Worm (Caenorhabditis elegans): ENCODE measurements around the gene lgc-16.

ce11 chrX:12093992-12094391, 24.4 kb upstream of the lgc-16 start:
- TF ChIP-seq snpc-4 (GFP tag; optimal IDR thresholded peaks at IDR 0.05) (no peak), snpc-4 (tag; optimal IDR thresholded peaks at IDR 0.05) (no peak), dpff-1 (tag; optimal IDR thresholded peaks at IDR 0.05) (no peak), attf-6 (GFP tag; IDR thresholded peaks at IDR 0.05) (no peak), bed-2 (GFP tag; IDR thresholded peaks at IDR 0.05) (no peak), lsy-27 (tag; optimal IDR thresholded peaks at IDR 0.05; ENCODE audit: borderline replicate concordance, insufficient read depth) (no peak)

Data from whole organism, young adult.